Fruit fly (Drosophila melanogaster) whole organism, wandering third instar larva: ENCODE measurements around the gene CG14036.

Experiments used
- CG9705 ChIP-seq: fragments of 200-800 bp; sonication (Bioruptor generic); optimal IDR thresholded peaks from 2 replicates; lab custom pipeline; 2018; ENCODE audit warnings: missing biosample characterization, mild to moderate bottlenecking, missing genetic modification characterization
- Myc ChIP-seq: fragments of >200 bp; optimal IDR thresholded peaks from 2 replicates; lab custom pipeline; 2017
- N ChIP-seq: fragments of >200 bp; optimal IDR thresholded peaks from 2 replicates; lab custom pipeline; 2018; ENCODE audit warnings: missing biosample characterization, missing external identifiers, missing genetic modification characterization
- OdsH ChIP-seq: fragments of 200-800 bp; sonication (Bioruptor generic); optimal IDR thresholded peaks from 2 replicates; lab custom pipeline; 2016; ENCODE audit warnings: missing biosample characterization, mild to moderate bottlenecking, missing genetic modification characterization
- Sp1 ChIP-seq: fragments of 200-800 bp; sonication (Bioruptor generic); optimal IDR thresholded peaks from 3 replicates; lab custom pipeline; 2019; ENCODE audit warnings: missing biosample characterization, mild to moderate bottlenecking, missing genetic modification characterization, moderate library complexity
- brk ChIP-seq: fragments of 200-800 bp; sonication (Bioruptor generic); optimal IDR thresholded peaks from 2 replicates; lab custom pipeline; 2016; ENCODE audit warnings: missing biosample characterization, mild to moderate bottlenecking, missing genetic modification characterization
- dsf ChIP-seq: sonication (Bioruptor generic); optimal IDR thresholded peaks from 2 replicates; lab custom pipeline; 2016; ENCODE audit warnings: missing biosample characterization, missing genetic modification characterization, borderline replicate concordance
- foxo ChIP-seq, 2 experiments: fragments of 200-800 bp; sonication (Bioruptor generic); optimal IDR thresholded peaks; 2 replicates in 1 of 2; 3 replicates in 1 of 2; lab custom pipeline; 2016 to 2017; ENCODE audit warnings: missing biosample characterization in 2 of 2, missing genetic modification characterization in 2 of 2
- lola ChIP-seq: fragments of >200 bp; optimal IDR thresholded peaks from 2 replicates; lab custom pipeline; 2017; ENCODE audit warnings: missing biosample characterization, missing genetic modification characterization
- pan ChIP-seq: fragments of >200 bp; optimal IDR thresholded peaks from 2 replicates; lab custom pipeline; 2017
- rgr ChIP-seq: fragments of 200-800 bp; sonication (Bioruptor generic); optimal IDR thresholded peaks from 3 replicates; lab custom pipeline; 2016; ENCODE audit warnings: missing biosample characterization, mild to moderate bottlenecking, missing genetic modification characterization
- tai ChIP-seq: sonication (Bioruptor generic); optimal IDR thresholded peaks from 2 replicates; lab custom pipeline; 2016; ENCODE audit warnings: missing biosample characterization, missing genetic modification characterization
- usp ChIP-seq: fragments of >200 bp; optimal IDR thresholded peaks from 2 replicates; lab custom pipeline; 2017; ENCODE audit warnings: missing biosample characterization, missing genetic modification characterization
- woc ChIP-seq: sonication (Bioruptor generic); optimal IDR thresholded peaks from 2 replicates; lab custom pipeline; 2016; ENCODE audit warnings: missing biosample characterization, mild to moderate bottlenecking, missing genetic modification characterization

dm6 chr2L:5086905-5087522 lies 32.2 kb upstream of the CG14036 start:
- TF ChIP-seq woc (GFP tag; lab: Kevin White, UChicago) (peak; percentile 55), CG9705 (GFP tag; lab: Kevin White, UChicago) (peak; percentile 29), brk (GFP tag; lab: Kevin White, UChicago) (peak; percentile 41), usp (GFP tag; lab: Kevin White, UChicago) (no peak), pan (no peak), dsf (GFP tag; lab: Kevin White, UChicago) (peak; percentile 20), lola (GFP tag; lab: Kevin White, UChicago) (no peak), foxo (GFP tag; optimal IDR thresholded peaks at IDR 0.05; lab: Kevin White, UChicago) (peak in 1 of 2 experiments; percentile 81), tai (GFP tag; lab: Kevin White, UChicago) (peak; percentile 74), Myc (lab: Kevin White, UChicago) (no peak), Sp1 (peak; percentile 76), OdsH (GFP tag; lab: Kevin White, UChicago) (peak; percentile 75), rgr (GFP tag; lab: Kevin White, UChicago) (peak; percentile 74), N (GFP tag; lab: Kevin White, UChicago) (no peak)
